Fruit fly (Drosophila melanogaster) whole organism, embryonic: ENCODE results near the gene CG43658.

Source experiments
- Blimp-1 ChIP-seq: fragments of 200-800 bp; sonication (Bioruptor generic); optimal IDR thresholded peaks from 3 replicates; lab custom pipeline; 2018; ENCODE audit warnings: missing biosample characterization, missing genetic modification characterization, mild to moderate bottlenecking, moderate library complexity, missing genetic modification reagents
- CG10147 ChIP-seq: fragments of 200-800 bp; sonication (Bioruptor generic); optimal IDR thresholded peaks from 2 replicates; lab custom pipeline; 2019; ENCODE audit warnings: missing biosample characterization, mild to moderate bottlenecking, missing genetic modification characterization, moderate library complexity
- CG11504 ChIP-seq: fragments of 200-800 bp; sonication (Bioruptor generic); optimal IDR thresholded peaks from 3 replicates; lab custom pipeline; 2019; ENCODE audit warnings: missing biosample characterization, mild to moderate bottlenecking, missing genetic modification characterization, moderate library complexity
- CG14965 ChIP-seq: fragments of 200-800 bp; sonication (Bioruptor generic); optimal IDR thresholded peaks from 2 replicates; lab custom pipeline; 2016; ENCODE audit warnings: missing biosample characterization, missing genetic modification characterization, borderline replicate concordance
- CG17328 ChIP-seq: fragments of 200-800 bp; sonication (Bioruptor generic); IDR thresholded peaks from 2 replicates; pipeline ENCODE4 v1.3.6; 2022; ENCODE audit warnings: missing biosample characterization, missing genetic modification characterization
- CG17385 ChIP-seq: fragments of 200-800 bp; sonication (Bioruptor generic); optimal IDR thresholded peaks from 3 replicates; lab custom pipeline; 2018; ENCODE audit warnings: missing biosample characterization, mild to moderate bottlenecking, missing genetic modification characterization
- CG2678 ChIP-seq: fragments of 200-800 bp; sonication (Bioruptor generic); optimal IDR thresholded peaks from 3 replicates; lab custom pipeline; 2019; ENCODE audit warnings: missing biosample characterization, mild to moderate bottlenecking, missing genetic modification characterization, moderate library complexity
- CG30431 ChIP-seq: fragments of 200-800 bp; sonication (Bioruptor generic); optimal IDR thresholded peaks from 2 replicates; lab custom pipeline; 2017; ENCODE audit warnings: missing biosample characterization, missing genetic modification characterization
- CG32767 ChIP-seq: fragments of 200-800 bp; sonication (Bioruptor generic); IDR thresholded peaks from 2 replicates; pipeline ENCODE4 v1.3.6; 2022; ENCODE audit warnings: missing biosample characterization, missing genetic modification characterization
- CG3847 ChIP-seq: fragments of 200-800 bp; sonication (Bioruptor generic); IDR thresholded peaks from 2 replicates; pipeline ENCODE4 v1.3.6; 2022; ENCODE audit warnings: missing biosample characterization, missing genetic modification characterization
- CG4730 ChIP-seq: fragments of 200-800 bp; sonication (Bioruptor generic); IDR thresholded peaks from 2 replicates; pipeline ENCODE4 v1.3.6; 2022; ENCODE audit warnings: missing biosample characterization, missing genetic modification characterization
- CG5180 ChIP-seq: fragments of 200-800 bp; sonication (Bioruptor generic); optimal IDR thresholded peaks from 3 replicates; lab custom pipeline; 2017; ENCODE audit warnings: missing biosample characterization, missing genetic modification characterization, mild to moderate bottlenecking, moderate library complexity, missing genetic modification reagents
- CG6272 ChIP-seq: fragments of 200-800 bp; sonication (Bioruptor generic); IDR thresholded peaks from 2 replicates; pipeline ENCODE4 v1.3.6; 2022; ENCODE audit warnings: missing biosample characterization, missing genetic modification characterization
- CG7928 ChIP-seq: fragments of 200-800 bp; sonication (Bioruptor generic); optimal IDR thresholded peaks from 2 replicates; lab custom pipeline; 2017; ENCODE audit warnings: missing biosample characterization, mild to moderate bottlenecking, missing genetic modification characterization
- CG8281 ChIP-seq: fragments of 200-800 bp; sonication (Bioruptor generic); optimal IDR thresholded peaks from 2 replicates; lab custom pipeline; 2018; ENCODE audit warnings: missing biosample characterization, mild to moderate bottlenecking, missing genetic modification characterization, moderate library complexity
- CTCF ChIP-seq: fragments of 200-800 bp; sonication (Bioruptor generic); optimal IDR thresholded peaks from 2 replicates; lab custom pipeline; 2017; ENCODE audit warnings: missing biosample characterization, mild to moderate bottlenecking, missing genetic modification characterization, moderate library complexity
- Chrac-16 ChIP-seq: fragments of 200-800 bp; sonication (Bioruptor generic); optimal IDR thresholded peaks from 3 replicates; lab custom pipeline; 2016; ENCODE audit warnings: missing biosample characterization, missing genetic modification characterization
- CoRest ChIP-seq: fragments of 200-800 bp; sonication (Bioruptor generic); optimal IDR thresholded peaks from 3 replicates; lab custom pipeline; 2018; ENCODE audit warnings: missing biosample characterization, mild to moderate bottlenecking, missing genetic modification characterization, moderate library complexity
- Dip3 ChIP-seq: fragments of 200-800 bp; sonication (Bioruptor generic); optimal IDR thresholded peaks from 3 replicates; lab custom pipeline; 2016; ENCODE audit warnings: missing biosample characterization, missing genetic modification characterization
- Fer1 ChIP-seq: fragments of 200-800 bp; sonication (Bioruptor generic); optimal IDR thresholded peaks from 2 replicates; lab custom pipeline; 2017; ENCODE audit warnings: missing biosample characterization, mild to moderate bottlenecking, missing genetic modification characterization
- Hr3 ChIP-seq: fragments of 200-800 bp; sonication (Bioruptor generic); optimal IDR thresholded peaks from 3 replicates; lab custom pipeline; 2016; ENCODE audit warnings: missing biosample characterization, missing genetic modification characterization
- Med ChIP-seq: fragments of 200-800 bp; sonication (Bioruptor generic); peaks from one replicate; lab custom pipeline; 2016; ENCODE audit warnings: missing biosample characterization, missing genetic modification characterization, mild to moderate bottlenecking, inconsistent platforms, moderate library complexity
- NK7.1 ChIP-seq: fragments of 200-800 bp; sonication (Bioruptor generic); optimal IDR thresholded peaks from 3 replicates; lab custom pipeline; 2016; ENCODE audit warnings: missing biosample characterization, missing genetic modification characterization
- Poxn ChIP-seq: fragments of 200-800 bp; sonication (Bioruptor generic); IDR thresholded peaks from 2 replicates; pipeline ENCODE4 v1.3.6; 2022; ENCODE audit warnings: missing biosample characterization, missing genetic modification characterization
- Usf ChIP-seq: fragments of 200-800 bp; sonication (Bioruptor generic); optimal IDR thresholded peaks from 2 replicates; lab custom pipeline; 2017; ENCODE audit warnings: missing genotype, missing biosample characterization, missing genetic modification characterization
- abd-A ChIP-seq: fragments of 200-800 bp; sonication (Bioruptor generic); optimal IDR thresholded peaks from 3 replicates; lab custom pipeline; 2019; ENCODE audit warnings: missing biosample characterization, mild to moderate bottlenecking, missing genetic modification characterization, moderate library complexity
- ash1 ChIP-seq: fragments of 200-800 bp; sonication (Bioruptor generic); optimal IDR thresholded peaks from 2 replicates; lab custom pipeline; 2018; ENCODE audit warnings: missing biosample characterization, mild to moderate bottlenecking, missing genetic modification characterization
- chinmo ChIP-seq: fragments of 200-800 bp; sonication (Bioruptor generic); IDR thresholded peaks from 4 replicates; pipeline ENCODE4 v1.3.6; 2022; ENCODE audit warnings: missing biosample characterization, missing genetic modification characterization; ENCODE audit not compliant: partially characterized antibody
- gem ChIP-seq: fragments of 200-800 bp; sonication (Bioruptor generic); optimal IDR thresholded peaks from 2 replicates; lab custom pipeline; 2019; ENCODE audit warnings: missing biosample characterization, mild to moderate bottlenecking, missing genetic modification characterization, moderate library complexity
- grau ChIP-seq: fragments of 200-800 bp; optimal IDR thresholded peaks from 3 replicates; lab custom pipeline; 2019; ENCODE audit warnings: missing biosample characterization, mild to moderate bottlenecking, missing genetic modification characterization, moderate library complexity
- nau ChIP-seq: fragments of 200-800 bp; sonication (Bioruptor generic); optimal IDR thresholded peaks from 3 replicates; lab custom pipeline; 2017; ENCODE audit warnings: missing biosample characterization, mild to moderate bottlenecking, missing genetic modification characterization, missing genetic modification reagents
- pan ChIP-seq, 4 experiments: fragments of >200 bp in 3 of 4; fragments of 200-800 bp in 1 of 4; sonication (Bioruptor generic) in 1 of 4; optimal IDR thresholded peaks in 3 of 4; IDR thresholded peaks in 1 of 4; 2 replicates each; pipeline versions ENCODE4 v1.3.6 to Lab custom; 2017 to 2022; ENCODE audit warnings: missing biosample characterization in 2 of 4, missing genetic modification characterization in 2 of 4, mixed read lengths in 1 of 4
- rib ChIP-seq: fragments of 200-800 bp; sonication (Bioruptor generic); IDR thresholded peaks from 2 replicates; pipeline ENCODE4 v1.3.6; 2022; ENCODE audit warnings: missing biosample characterization, missing genetic modification characterization
- row ChIP-seq: fragments of 200-800 bp; sonication (Bioruptor generic); IDR thresholded peaks from 3 replicates; pipeline ENCODE4 v1.3.6; 2022; ENCODE audit warnings: missing biosample characterization, missing genetic modification characterization
- schlank ChIP-seq: fragments of 200-800 bp; sonication (Bioruptor generic); optimal IDR thresholded peaks from 2 replicates; lab custom pipeline; 2018; ENCODE audit warnings: missing biosample characterization, mild to moderate bottlenecking, missing genetic modification characterization
- sd ChIP-seq: fragments of 200-800 bp; sonication (Bioruptor generic); optimal IDR thresholded peaks from 3 replicates; lab custom pipeline; 2018; ENCODE audit warnings: missing biosample characterization, mild to moderate bottlenecking, missing genetic modification characterization, moderate library complexity
- sens ChIP-seq: fragments of 200-800 bp; sonication (Bioruptor generic); peaks from one replicate; lab custom pipeline; 2016; ENCODE audit warnings: missing biosample characterization, missing genetic modification characterization
- sima ChIP-seq: fragments of 200-800 bp; sonication (Bioruptor generic); optimal IDR thresholded peaks from 2 replicates; lab custom pipeline; 2016; ENCODE audit warnings: missing biosample characterization, missing genetic modification characterization
- slp2 ChIP-seq: fragments of 200-800 bp; sonication (Bioruptor generic); optimal IDR thresholded peaks from 2 replicates; lab custom pipeline; 2016; ENCODE audit warnings: missing biosample characterization, missing genetic modification characterization
- sqz ChIP-seq: fragments of 200-800 bp; sonication (Bioruptor generic); optimal IDR thresholded peaks from 3 replicates; lab custom pipeline; 2018; ENCODE audit warnings: missing biosample characterization, mild to moderate bottlenecking, missing genetic modification characterization
- sr ChIP-seq: fragments of 200-800 bp; sonication (Bioruptor generic); IDR thresholded peaks from 3 replicates; pipeline ENCODE4 v1.3.6; 2022; ENCODE audit warnings: missing biosample characterization, missing genetic modification characterization
- stc ChIP-seq: fragments of 200-800 bp; sonication (Bioruptor generic); IDR thresholded peaks from 2 replicates; pipeline ENCODE4 v1.3.6; 2022; ENCODE audit warnings: missing biosample characterization, missing genetic modification characterization
- tap ChIP-seq: fragments of 200-800 bp; optimal IDR thresholded peaks from 3 replicates; lab custom pipeline; 2019; ENCODE audit warnings: missing biosample characterization, mild to moderate bottlenecking, missing genetic modification characterization, moderate library complexity
- vvl ChIP-seq: fragments of 200-800 bp; sonication (Bioruptor generic); IDR thresholded peaks from 2 replicates; pipeline ENCODE4 v1.3.6; 2022; ENCODE audit warnings: missing biosample characterization, missing genetic modification characterization
- yki ChIP-seq: fragments of >200 bp; optimal IDR thresholded peaks from 3 replicates; lab custom pipeline; 2018
- zen2 ChIP-seq: fragments of 200-800 bp; sonication (Bioruptor generic); IDR thresholded peaks from 3 replicates; pipeline ENCODE4 v1.3.6; 2022; ENCODE audit warnings: missing biosample characterization, missing genetic modification characterization; ENCODE audit not compliant: partially characterized antibody

The CG43658 gene

dm6 chrX:17588134-17588533 is 27.2 kb upstream of the CG43658 start (continued):
- TF ChIP-seq CoRest: peak; percentile 19
- TF ChIP-seq sens (GFP tag; lab: Kevin White, UChicago): peak; percentile 71
- no peak for TF ChIP-seq sqz (GFP tag; lab: Kevin White, UChicago)

dm6 chrX:17585892-17586291 is 24.9 kb upstream of the CG43658 start:
- TF ChIP-seq Chrac-16 (GFP tag; lab: Kevin White, UChicago) (no peak), row (GFP tag; lab: Robert Waterston, UW) (0 out of 3 replicates have a peak, but pooled peaks have one; percentile 18), CTCF (GFP tag; lab: Kevin White, UChicago) (peak; percentile 85), Blimp-1 (GFP tag; lab: Kevin White, UChicago) (peak; percentile 92), Med (peak; percentile 35)

dm6 chrX:17583706-17584105 is 22.7 kb upstream of the CG43658 start:
- TF ChIP-seq chinmo (GFP tag; lab: Robert Waterston, UW): peak; percentile 62; the same call in 2 of the 4 replicates
- TF ChIP-seq vvl (GFP tag; lab: Robert Waterston, UW): peak; percentile 78
- TF ChIP-seq pan (optimal IDR thresholded peaks at IDR 0.05; lab: Kevin White, UChicago): no peak
- TF ChIP-seq pan (GFP tag; optimal IDR thresholded peaks at IDR 0.05 in 1 of 2, IDR thresholded peaks at IDR 0.05 in 1 of 2): no peak
- TF ChIP-seq sd (tag; lab: Kevin White, UChicago): peak; percentile 63
- peak; percentile 50 for TF ChIP-seq abd-A

- TF ChIP-seq Hr3: no peak
- TF ChIP-seq Fer1: peak; percentile 57
- TF ChIP-seq sr: peak; percentile 22; the same call in 1 of the 3 replicates
- no peak for TF ChIP-seq schlank (tag; lab: Kevin White, UChicago)
- peak; percentile 32 for TF ChIP-seq CG17385 (GFP tag; lab: Kevin White, UChicago)
- TF ChIP-seq CG2678 (tag; lab: Kevin White, UChicago): peak; percentile 59
- peak; percentile 37; the same call in 1 of the 2 replicates for TF ChIP-seq stc (GFP tag; lab: Robert Waterston, UW)
- no peak for TF ChIP-seq CG6272
- TF ChIP-seq Dip3 (GFP tag; lab: Kevin White, UChicago): no peak
- TF ChIP-seq tap (tag; lab: Kevin White, UChicago): no peak
- no peak for TF ChIP-seq CG4730
- no peak for TF ChIP-seq CG8281 (tag; lab: Kevin White, UChicago)
- TF ChIP-seq yki: no peak
- no peak for TF ChIP-seq CG30431 (GFP tag; lab: Kevin White, UChicago)
- TF ChIP-seq CG14965 (GFP tag; lab: Kevin White, UChicago): no peak
- no peak for TF ChIP-seq slp2
- peak; percentile 9 for TF ChIP-seq CG5180
- no peak for TF ChIP-seq CG17328 (GFP tag; lab: Robert Waterston, UW)
- TF ChIP-seq Poxn (GFP tag; lab: Robert Waterston, UW): no peak
- no peak for TF ChIP-seq sima (GFP tag; lab: Kevin White, UChicago)
- peak; percentile 17 for TF ChIP-seq CG11504 (tag; lab: Kevin White, UChicago)
- TF ChIP-seq ash1: no peak
- no peak for TF ChIP-seq CG32767 (GFP tag; lab: Robert Waterston, UW)
- TF ChIP-seq Usf: no peak
- no peak for TF ChIP-seq rib (GFP tag; lab: Robert Waterston, UW)
- peak; percentile 12 for TF ChIP-seq grau
- TF ChIP-seq gem (tag; lab: Kevin White, UChicago): peak; percentile 52
- TF ChIP-seq CG7928 (GFP tag; lab: Kevin White, UChicago): no peak
- TF ChIP-seq CG3847: no peak
- no peak for TF ChIP-seq CG10147
- TF ChIP-seq nau: peak; percentile 52
- no peak for TF ChIP-seq zen2
- peak; percentile 29 for TF ChIP-seq NK7.1
- TF ChIP-seq row (GFP tag; lab: Robert Waterston, UW): no peak
Observed at dm6 chrX:17582650-17583049, 21.7 kb upstream of the CG43658 start.
